Worm (Caenorhabditis elegans): Measurements from ENCODE around the gene T22D1.18.

Gene T22D1.18

ce11 chrIV:6956668-6957067 is 36.7 kb upstream of the T22D1.18 start:
- TF ChIP-seq ces-1 (GFP tag; optimal IDR thresholded peaks at IDR 0.05) (peak; percentile 96), snpc-4 (tag; optimal IDR thresholded peaks at IDR 0.05) (no peak), ceh-43 (GFP tag; optimal IDR thresholded peaks at IDR 0.05) (no peak)

ce11 chrIV:6954682-6955081 is 34.7 kb upstream of the T22D1.18 start:
- TF ChIP-seq ces-1 (GFP tag; optimal IDR thresholded peaks at IDR 0.05) (peak; percentile 4), tbx-8 (GFP tag; optimal IDR thresholded peaks at IDR 0.05) (no peak)

- TF ChIP-seq nhr-76 (tag; optimal IDR thresholded peaks at IDR 0.05) (no peak), mab-5 (tag; optimal IDR thresholded peaks at IDR 0.05) (no peak), ces-1 (GFP tag; optimal IDR thresholded peaks at IDR 0.05) (peak; percentile 8)
Observed at ce11 chrIV:6951259-6951658, 31.3 kb upstream of the T22D1.18 start.

DNA sequence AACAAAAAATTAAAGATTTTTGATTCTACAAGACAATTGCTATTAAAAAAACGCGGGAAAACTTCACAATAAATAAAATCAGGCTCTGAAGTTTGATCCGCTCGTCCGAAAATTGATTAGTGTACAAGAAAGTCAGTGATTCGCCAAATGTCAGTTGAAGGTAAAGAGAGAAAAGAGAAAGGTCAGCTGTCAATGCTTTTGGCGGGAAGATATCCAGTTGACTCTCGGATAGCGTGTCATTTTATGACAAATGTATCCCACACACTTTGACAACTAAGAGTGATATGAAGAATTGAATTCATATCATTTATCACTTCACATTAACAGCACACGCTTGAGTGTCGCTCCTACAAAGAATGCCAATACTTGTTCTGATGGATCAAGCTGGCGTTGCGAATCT is 26.9 kb upstream of the T22D1.18 start:
- TF ChIP-seq nhr-12 (tag; optimal IDR thresholded peaks at IDR 0.05) (no peak), unc-120 (tag; optimal IDR thresholded peaks at IDR 0.05; ENCODE audit: poor library complexity, severe bottlenecking) (peak; percentile 27), lsy-2 (tag; optimal IDR thresholded peaks at IDR 0.05) (no peak), unc-62 (GFP tag; optimal IDR thresholded peaks at IDR 0.05) (peak; percentile 95), zip-8 (tag; optimal IDR thresholded peaks at IDR 0.05) (no peak), unc-39 (tag; optimal IDR thresholded peaks at IDR 0.05) (no peak), hlh-1 (tag; optimal IDR thresholded peaks at IDR 0.05) (peak; percentile 92), nhr-76 (tag; optimal IDR thresholded peaks at IDR 0.05) (no peak)

DNA sequence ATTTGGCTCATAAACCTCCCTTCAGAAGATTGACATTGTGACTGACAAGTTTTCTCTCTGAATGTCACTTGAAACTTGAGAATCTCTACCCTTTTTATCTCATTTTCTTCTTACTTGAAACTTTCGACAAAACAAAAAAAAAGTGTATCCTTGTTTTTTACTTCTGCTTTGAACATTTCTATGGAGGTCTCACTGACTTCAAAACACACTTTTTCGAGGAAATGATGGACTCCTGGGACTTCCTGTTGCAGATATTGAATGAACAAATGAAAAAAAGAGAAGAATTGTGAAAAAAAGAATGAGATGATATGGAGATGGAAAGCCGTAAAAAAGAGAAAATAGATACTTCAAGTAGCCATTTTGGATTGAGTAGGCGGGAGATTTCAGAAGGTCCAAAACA is 21.1 kb upstream of the T22D1.18 start:
- TF ChIP-seq ces-1 (GFP tag; optimal IDR thresholded peaks at IDR 0.05) (no peak), nhr-76 (tag; optimal IDR thresholded peaks at IDR 0.05) (no peak), sem-2 (GFP tag; optimal IDR thresholded peaks at IDR 0.05) (no peak), ham-2 (GFP tag; optimal IDR thresholded peaks at IDR 0.05) (no peak), unc-62 (GFP tag; optimal IDR thresholded peaks at IDR 0.05) (no peak), nhr-237 (tag; optimal IDR thresholded peaks at IDR 0.05) (no peak), hlh-1 (tag; optimal IDR thresholded peaks at IDR 0.05) (no peak), elt-1 (tag; optimal IDR thresholded peaks at IDR 0.05; ENCODE audit: borderline replicate concordance, insufficient read depth) (no peak), mls-2 (tag; optimal IDR thresholded peaks at IDR 0.05) (no peak), lsy-2 (tag; optimal IDR thresholded peaks at IDR 0.05) (no peak), sptf-1 (tag; optimal IDR thresholded peaks at IDR 0.05) (no peak), lin-13 (tag; optimal IDR thresholded peaks at IDR 0.05) (no peak), nhr-28 (tag; optimal IDR thresholded peaks at IDR 0.05) (no peak), ztf-11 (tag; optimal IDR thresholded peaks at IDR 0.05) (no peak)

DNA sequence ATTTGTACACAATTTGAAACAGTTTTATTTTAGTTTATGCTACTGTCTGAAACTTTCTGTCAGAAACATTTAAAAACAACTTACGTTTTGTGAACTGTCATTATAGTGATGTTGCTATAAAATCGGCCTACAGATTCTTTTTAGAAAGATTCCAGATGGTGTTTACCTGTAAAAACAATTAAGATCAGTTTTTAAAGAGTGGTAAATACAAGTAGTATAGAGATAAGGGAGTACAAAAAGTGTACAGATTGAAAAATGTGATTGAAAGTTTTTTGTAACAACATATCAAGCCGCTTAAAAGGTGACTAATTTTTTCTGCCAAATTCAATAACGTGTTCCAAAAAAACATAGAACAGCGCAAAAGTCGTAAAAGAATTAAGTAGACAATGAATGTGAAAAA is 17.6 kb upstream of the T22D1.18 start, which contains the start of gene npr-12:
TSS of gene npr-12 (minus strand) at position 101 of the 400 bp plus-strand sequence.
- TF ChIP-seq ham-2 (GFP tag; optimal IDR thresholded peaks at IDR 0.05) (no peak), tbx-8 (GFP tag; optimal IDR thresholded peaks at IDR 0.05) (no peak), ces-1 (GFP tag; optimal IDR thresholded peaks at IDR 0.05) (no peak), cnd-1 (tag; optimal IDR thresholded peaks at IDR 0.05) (no peak), elt-1 (tag; optimal IDR thresholded peaks at IDR 0.05; ENCODE audit: borderline replicate concordance, insufficient read depth) (no peak), nhr-28 (tag; optimal IDR thresholded peaks at IDR 0.05) (no peak), flh-1 (GFP tag; optimal IDR thresholded peaks at IDR 0.05) (no peak), bed-3 (GFP tag; optimal IDR thresholded peaks at IDR 0.05) (no peak), nhr-237 (tag; optimal IDR thresholded peaks at IDR 0.05) (no peak), zip-8 (tag; optimal IDR thresholded peaks at IDR 0.05) (no peak), nhr-2 (tag; optimal IDR thresholded peaks at IDR 0.05) (no peak), drap-1 (GFP tag; optimal IDR thresholded peaks at IDR 0.05) (no peak), lin-32 (GFP tag; optimal IDR thresholded peaks at IDR 0.05) (no peak)

DNA sequence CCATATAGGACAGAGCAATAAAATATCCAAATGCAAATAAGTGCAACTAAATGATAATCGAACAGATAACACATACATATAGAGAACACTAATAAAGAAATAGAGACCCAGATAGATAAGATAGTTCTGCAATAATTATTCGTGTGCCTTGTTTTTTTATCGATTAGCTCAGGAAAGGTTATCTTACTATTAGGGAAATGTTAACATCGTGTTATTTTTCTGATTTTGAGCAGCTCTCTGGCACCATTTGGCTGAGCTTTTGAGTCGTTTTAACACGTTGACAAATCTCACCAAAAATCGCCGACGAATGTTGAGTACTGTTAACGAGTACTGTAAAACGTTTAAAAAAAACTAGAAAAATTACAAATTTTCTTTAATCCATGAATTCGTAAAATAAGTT is 8.5 kb upstream of the T22D1.18 start, which contains the start of gene cest-6:
TSS of gene cest-6 (minus strand) at position 101 of the 400 bp plus-strand sequence.
- TF ChIP-seq drap-1 (GFP tag; optimal IDR thresholded peaks at IDR 0.05) (no peak), unc-120 (tag; optimal IDR thresholded peaks at IDR 0.05; ENCODE audit: poor library complexity, severe bottlenecking) (no peak), mls-2 (tag; optimal IDR thresholded peaks at IDR 0.05) (no peak), elt-3 (tag; optimal IDR thresholded peaks at IDR 0.05) (no peak), pha-4 (tag; optimal IDR thresholded peaks at IDR 0.05) (no peak), mab-5 (tag; optimal IDR thresholded peaks at IDR 0.05) (no peak), ceh-83 (GFP tag; optimal IDR thresholded peaks at IDR 0.05) (no peak), tbx-8 (GFP tag; optimal IDR thresholded peaks at IDR 0.05) (no peak), nhr-237 (tag; optimal IDR thresholded peaks at IDR 0.05) (no peak), flh-1 (GFP tag; optimal IDR thresholded peaks at IDR 0.05) (no peak), nhr-12 (tag; optimal IDR thresholded peaks at IDR 0.05) (no peak), elt-1 (tag; optimal IDR thresholded peaks at IDR 0.05; ENCODE audit: borderline replicate concordance, insufficient read depth) (no peak), lin-13 (tag; optimal IDR thresholded peaks at IDR 0.05) (no peak), blmp-1 (tag; optimal IDR thresholded peaks at IDR 0.05) (no peak)
